Worm (Caenorhabditis elegans) whole organism, L1 larva: Measurements from ENCODE around the gene R09H10.7.

Experiments
- aly-2 ChIP-seq: fragments of 150-350 bp; optimal IDR thresholded peaks from 2 replicates; lab custom pipeline; 2014; ENCODE audit warnings: missing biosample characterization, missing genetic modification characterization
- ama-1 ChIP-seq: fragments of 150-350 bp; optimal IDR thresholded peaks from 2 replicates; lab custom pipeline; 2014
- fkh-10 ChIP-seq: sonication (generic microtip); optimal IDR thresholded peaks from 2 replicates; lab custom pipeline; 2017; ENCODE audit warnings: missing biosample characterization, missing genetic modification reagents, missing genetic modification characterization
- isw-1 ChIP-seq: fragments of 200-800 bp; sonication (Bioruptor generic); IDR thresholded peaks from 2 replicates; pipeline ENCODE4 v1.3.6; 2022; ENCODE audit warnings: missing genetic modification characterization, missing compliant biosample characterization
- lin-14 ChIP-seq: fragments of 200-800 bp; sonication (Bioruptor generic); optimal IDR thresholded peaks from 2 replicates; lab custom pipeline; 2018; ENCODE audit warnings: mild to moderate bottlenecking, missing genetic modification characterization, moderate library complexity, missing compliant biosample characterization
- nhr-11 ChIP-seq: fragments of 150-350 bp; optimal IDR thresholded peaks from 2 replicates; lab custom pipeline; 2014; ENCODE audit warnings: missing biosample characterization, missing genetic modification characterization
- snpc-4 ChIP-seq: fragments of 150-350 bp; optimal IDR thresholded peaks from 2 replicates; lab custom pipeline; 2014; ENCODE audit warnings: missing biosample characterization, missing genetic modification characterization
- sox-4 ChIP-seq: sonication (generic microtip); optimal IDR thresholded peaks from 2 replicates; lab custom pipeline; 2016; ENCODE audit warnings: missing genetic modification characterization, missing compliant biosample characterization
- tbx-2 ChIP-seq: sonication (generic microtip); optimal IDR thresholded peaks from 2 replicates; lab custom pipeline; 2016; ENCODE audit warnings: missing genetic modification characterization, missing compliant biosample characterization

ce11 chrIV:10616366-10616765 lies 4.5 kb upstream of the R09H10.7 start:
- TF ChIP-seq fkh-10 (GFP tag; lab: Kevin White, UChicago) (no peak), aly-2 (tag; lab: Kevin White, UChicago) (no peak), snpc-4 (no peak), tbx-2 (tag; lab: Kevin White, UChicago) (no peak), ama-1 (no peak), nhr-11 (tag; lab: Kevin White, UChicago) (no peak), isw-1 (GFP tag; lab: Robert Waterston, UW) (no peak), lin-14 (GFP tag; lab: Kevin White, UChicago) (no peak), sox-4 (tag; lab: Kevin White, UChicago) (no peak)
